5 fruit fly cellular contexts compared by ENCODE assay signal in the genomic region with DNA sequence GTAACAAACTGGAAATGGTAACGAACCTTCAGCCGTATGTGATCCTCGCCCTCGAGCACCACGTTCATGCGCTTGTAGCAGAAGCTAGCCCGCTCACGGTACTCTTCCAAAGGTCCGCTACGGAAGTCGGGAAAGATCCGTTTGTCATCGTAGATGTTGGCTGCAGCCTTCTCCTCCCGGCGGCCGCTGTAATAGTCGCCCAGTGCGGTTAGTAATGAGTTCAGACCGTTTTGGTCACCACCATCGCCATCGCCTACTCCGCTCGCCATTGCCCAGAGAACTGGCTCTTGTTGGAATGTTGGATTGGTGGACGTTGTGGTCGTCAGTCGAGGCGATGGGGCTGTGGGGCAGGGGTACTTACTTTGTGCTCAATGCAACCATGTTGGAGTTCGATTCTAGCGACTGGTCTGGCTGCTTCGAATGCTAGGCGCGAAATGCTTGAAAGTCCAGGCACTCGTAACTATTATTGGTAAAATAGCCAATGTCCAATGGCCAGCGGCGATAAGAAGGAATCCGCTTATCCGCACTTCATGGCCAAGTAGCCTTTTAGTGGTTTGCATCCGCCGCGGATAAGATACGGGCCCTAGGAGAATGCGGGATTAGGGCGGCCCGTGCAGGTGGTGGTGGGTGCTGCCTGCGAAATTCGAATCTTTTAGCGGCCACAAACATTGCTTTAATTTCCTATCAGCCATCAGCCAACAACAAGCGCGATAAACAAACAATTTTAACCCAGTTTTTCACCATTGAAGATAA.
TF ChIP-seq lines count a peak whose summit lies in the region.

No protein-coding gene starts in this region.

- no peak for TF ChIP-seq CTCF in whole organism, embryonic (GFP tag; optimal IDR thresholded peaks at IDR 0.05; lab: Kevin White, UChicago)

TF ChIP-seq in whole organism, adult, 20 proteins besides CTCF, POLR2A, EP300 and RAD21:
- TF ChIP-seq CG11617 (GFP tag; optimal IDR thresholded peaks at IDR 0.05; lab: Kevin White, UChicago): peak; percentile 14
- peak; percentile 61 for TF ChIP-seq cic (GFP tag; optimal IDR thresholded peaks at IDR 0.05; lab: Kevin White, UChicago)
- no peak for TF ChIP-seq tj (GFP tag; optimal IDR thresholded peaks at IDR 0.05; lab: Kevin White, UChicago)
- peak; percentile 43 for TF ChIP-seq Mnt (GFP tag; optimal IDR thresholded peaks at IDR 0.05; lab: Kevin White, UChicago)
- peak; percentile 30 for TF ChIP-seq CG7101 (tag; optimal IDR thresholded peaks at IDR 0.05; lab: Kevin White, UChicago)
- TF ChIP-seq CG12768 (GFP tag; optimal IDR thresholded peaks at IDR 0.05; lab: Kevin White, UChicago): peak; percentile 90
- TF ChIP-seq Hr96 (GFP tag; optimal IDR thresholded peaks at IDR 0.05; lab: Kevin White, UChicago): peak; percentile 56
- TF ChIP-seq CG7045 (GFP tag; optimal IDR thresholded peaks at IDR 0.05; lab: Kevin White, UChicago): peak; percentile 26
- TF ChIP-seq Clk (GFP tag; optimal IDR thresholded peaks at IDR 0.05; lab: Kevin White, UChicago): no peak
- TF ChIP-seq CG5204 (GFP tag; optimal IDR thresholded peaks at IDR 0.05; lab: Kevin White, UChicago): no peak
- TF ChIP-seq CG14711 (tag; optimal IDR thresholded peaks at IDR 0.05; lab: Kevin White, UChicago): no peak

TF ChIP-seq in whole organism, embryonic, 481 proteins besides CTCF, POLR2A, EP300 and RAD21 (continues in another document):
- TF ChIP-seq CG18476 (GFP tag; optimal IDR thresholded peaks at IDR 0.05; lab: Kevin White, UChicago) (no peak), ems (GFP tag; optimal IDR thresholded peaks at IDR 0.05; lab: Kevin White, UChicago) (no peak), CG1792 (GFP tag; optimal IDR thresholded peaks at IDR 0.05; lab: Kevin White, UChicago) (no peak), seq (GFP tag; IDR thresholded peaks at IDR 0.05; lab: Robert Waterston, UW) (no peak), Lim3 (GFP tag; IDR thresholded peaks at IDR 0.05; lab: Robert Waterston, UW) (no peak), Rx (GFP tag; IDR thresholded peaks at IDR 0.05; lab: Robert Waterston, UW) (no peak), Sry-β (GFP tag; optimal IDR thresholded peaks at IDR 0.05; lab: Kevin White, UChicago) (no peak), Atf6 (GFP tag; IDR thresholded peaks at IDR 0.05; lab: Robert Waterston, UW) (no peak), sens (GFP tag; lab: Kevin White, UChicago) (no peak), Dad (GFP tag; optimal IDR thresholded peaks at IDR 0.05; lab: Kevin White, UChicago) (no peak), zen (tag; optimal IDR thresholded peaks at IDR 0.05; lab: Kevin White, UChicago) (no peak), az2 (GFP tag; optimal IDR thresholded peaks at IDR 0.05; lab: Kevin White, UChicago) (no peak), bcd (GFP tag; optimal IDR thresholded peaks at IDR 0.05; lab: Kevin White, UChicago) (no peak), MESR4 (GFP tag; optimal IDR thresholded peaks at IDR 0.05; lab: Kevin White, UChicago) (peak; percentile 14), CG7786 (GFP tag; optimal IDR thresholded peaks at IDR 0.05; lab: Kevin White, UChicago) (no peak), knrl (GFP tag; IDR thresholded peaks at IDR 0.05; lab: Robert Waterston, UW; ENCODE audit: partially characterized antibody) (no peak), CG7987 (GFP tag; optimal IDR thresholded peaks at IDR 0.05; lab: Kevin White, UChicago) (no peak), Abd-B (GFP tag; optimal IDR thresholded peaks at IDR 0.05; lab: Kevin White, UChicago) (no peak), CG12299 (tag; optimal IDR thresholded peaks at IDR 0.05; lab: Kevin White, UChicago) (no peak)

TF ChIP-seq in whole organism, prepupa, 60 proteins besides CTCF, POLR2A, EP300 and RAD21 (continues in another document):
- TF ChIP-seq esn (GFP tag; optimal IDR thresholded peaks at IDR 0.05; lab: Kevin White, UChicago) (peak; percentile 15), dsx (GFP tag; optimal IDR thresholded peaks at IDR 0.05; lab: Kevin White, UChicago; ENCODE audit: poor library complexity, severe bottlenecking) (peak; percentile 61), Eip78C (GFP tag; lab: Kevin White, UChicago) (peak; percentile 56), CG6276 (GFP tag; optimal IDR thresholded peaks at IDR 0.05; lab: Kevin White, UChicago) (peak; percentile 54), svp (GFP tag; lab: Kevin White, UChicago) (peak; percentile 96), CG16779 (tag; optimal IDR thresholded peaks at IDR 0.05; lab: Kevin White, UChicago) (peak; percentile 46), spab (GFP tag; optimal IDR thresholded peaks at IDR 0.05; lab: Kevin White, UChicago) (no peak), CG6808 (GFP tag; optimal IDR thresholded peaks at IDR 0.05; lab: Kevin White, UChicago) (peak; percentile 53), net (GFP tag; optimal IDR thresholded peaks at IDR 0.05; lab: Kevin White, UChicago) (peak; percentile 28), CG6163 (GFP tag; IDR thresholded peaks at IDR 0.05; lab: Robert Waterston, UW) (peak; percentile 55; the same call in 1 of the 3 replicates), Hr4 (GFP tag; optimal IDR thresholded peaks at IDR 0.05; lab: Kevin White, UChicago) (no peak), salr (GFP tag; optimal IDR thresholded peaks at IDR 0.05; lab: Kevin White, UChicago) (no peak), CG8319 (GFP tag; optimal IDR thresholded peaks at IDR 0.05; lab: Kevin White, UChicago) (no peak), CG15336 (GFP tag; IDR thresholded peaks at IDR 0.05; lab: Robert Waterston, UW) (no peak), Lpt (GFP tag; optimal IDR thresholded peaks at IDR 0.05; lab: Kevin White, UChicago) (peak; percentile 20), CG9139 (GFP tag; optimal IDR thresholded peaks at IDR 0.05; lab: Kevin White, UChicago) (peak; percentile 22), ss (GFP tag; optimal IDR thresholded peaks at IDR 0.05; lab: Kevin White, UChicago) (peak in 1 of 2 experiments; percentile 70), fkh (GFP tag; optimal IDR thresholded peaks at IDR 0.05; lab: Kevin White, UChicago) (peak; percentile 65), CG1621 (tag; optimal IDR thresholded peaks at IDR 0.05; lab: Kevin White, UChicago) (peak; percentile 67)

TF ChIP-seq in whole organism, pupa, 21 proteins besides CTCF, POLR2A, EP300 and RAD21:
- TF ChIP-seq CG12605 (GFP tag; IDR thresholded peaks at IDR 0.05; lab: Robert Waterston, UW): peak; percentile 59; the same call in 1 of the 2 replicates
- peak; percentile 48 for TF ChIP-seq EcR (GFP tag; optimal IDR thresholded peaks at IDR 0.05; lab: Kevin White, UChicago)
- TF ChIP-seq CG8301 (tag; optimal IDR thresholded peaks at IDR 0.05; lab: Kevin White, UChicago): peak; percentile 25
- no peak for TF ChIP-seq Snoo (tag; optimal IDR thresholded peaks at IDR 0.05; lab: Kevin White, UChicago)
- TF ChIP-seq CG13204 (GFP tag; optimal IDR thresholded peaks at IDR 0.05; lab: Kevin White, UChicago): peak; percentile 59
- TF ChIP-seq Ets98B (GFP tag; IDR thresholded peaks at IDR 0.05; lab: Robert Waterston, UW): 0 out of 2 replicates have a peak, but pooled peaks have one; percentile 9
- peak; percentile 21 for TF ChIP-seq gl (tag; optimal IDR thresholded peaks at IDR 0.05; lab: Kevin White, UChicago)
- TF ChIP-seq CG8159 (tag; optimal IDR thresholded peaks at IDR 0.05; lab: Kevin White, UChicago): no peak

TF ChIP-seq in whole organism, wandering third instar larva, 38 proteins besides CTCF, POLR2A, EP300 and RAD21:
- no peak for TF ChIP-seq brk (GFP tag; optimal IDR thresholded peaks at IDR 0.05; lab: Kevin White, UChicago)
- no peak for TF ChIP-seq Dfd (GFP tag; optimal IDR thresholded peaks at IDR 0.05; lab: Kevin White, UChicago)
- peak; percentile 10 for TF ChIP-seq Dif (GFP tag; optimal IDR thresholded peaks at IDR 0.05; lab: Kevin White, UChicago; ENCODE audit: partially characterized antibody)
- peak; percentile 16 for TF ChIP-seq rgr (GFP tag; optimal IDR thresholded peaks at IDR 0.05; lab: Kevin White, UChicago)
- TF ChIP-seq tai (GFP tag; optimal IDR thresholded peaks at IDR 0.05; lab: Kevin White, UChicago): no peak
- TF ChIP-seq usp (GFP tag; optimal IDR thresholded peaks at IDR 0.05; lab: Kevin White, UChicago): no peak
- TF ChIP-seq dl (GFP tag; optimal IDR thresholded peaks at IDR 0.05; lab: Kevin White, UChicago; ENCODE audit: insufficient read depth in 1 of 2, partially characterized antibody in 2 of 2): no peak
- TF ChIP-seq dmrt93B (GFP tag; optimal IDR thresholded peaks at IDR 0.05; lab: Kevin White, UChicago): no peak
- TF ChIP-seq br (GFP tag; optimal IDR thresholded peaks at IDR 0.05; lab: Kevin White, UChicago): no peak
- no peak for TF ChIP-seq psq (GFP tag; optimal IDR thresholded peaks at IDR 0.05; lab: Kevin White, UChicago)
- TF ChIP-seq Sp1 (GFP tag; optimal IDR thresholded peaks at IDR 0.05; lab: Kevin White, UChicago): no peak
- TF ChIP-seq Hr83 (GFP tag; optimal IDR thresholded peaks at IDR 0.05; lab: Kevin White, UChicago; ENCODE audit: poor library complexity, severe bottlenecking): peak; percentile 58
- TF ChIP-seq lola (GFP tag; optimal IDR thresholded peaks at IDR 0.05; lab: Kevin White, UChicago): no peak
- TF ChIP-seq GATAd (GFP tag; optimal IDR thresholded peaks at IDR 0.05; lab: Kevin White, UChicago): no peak
- no peak for TF ChIP-seq Jra (GFP tag; optimal IDR thresholded peaks at IDR 0.05; lab: Kevin White, UChicago)
- TF ChIP-seq Abd-B (GFP tag; optimal IDR thresholded peaks at IDR 0.05; lab: Kevin White, UChicago): no peak
- TF ChIP-seq CrebA (GFP tag; optimal IDR thresholded peaks at IDR 0.05; lab: Kevin White, UChicago; ENCODE audit: borderline replicate concordance): no peak
